Fruit fly (Drosophila melanogaster) whole organism, embryonic: ENCODE measurements around the gene aralar1.

Source experiments
- Adf1 ChIP-seq: fragments of 200-800 bp; sonication (Bioruptor generic); IDR thresholded peaks from 2 replicates; pipeline ENCODE4 v1.3.6; 2022; ENCODE audit warnings: missing biosample characterization, missing genetic modification characterization
- Awh ChIP-seq: fragments of 200-800 bp; sonication (Bioruptor generic); IDR thresholded peaks from 2 replicates; pipeline ENCODE4, ENCODE4 v1.3.6; 2022; ENCODE audit warnings: missing biosample characterization, missing genetic modification characterization
- C15 ChIP-seq: fragments of 200-800 bp; sonication (Bioruptor generic); IDR thresholded peaks from 3 replicates; pipeline ENCODE4 v1.3.6; 2022; ENCODE audit warnings: missing biosample characterization, missing genetic modification characterization
- CG10267 ChIP-seq: fragments of 200-800 bp; sonication (Bioruptor generic); optimal IDR thresholded peaks from 2 replicates; lab custom pipeline; 2018; ENCODE audit warnings: missing biosample characterization, mild to moderate bottlenecking, missing genetic modification characterization, moderate library complexity
- CG10321 ChIP-seq: fragments of 200-800 bp; sonication (Bioruptor generic); IDR thresholded peaks from 2 replicates; pipeline ENCODE4 v1.3.6; 2022; ENCODE audit warnings: missing biosample characterization, missing genetic modification characterization
- CG1529 ChIP-seq: fragments of 200-800 bp; sonication (Bioruptor generic); optimal IDR thresholded peaks from 3 replicates; lab custom pipeline; 2018; ENCODE audit warnings: missing biosample characterization, missing genetic modification characterization
- CG17568 ChIP-seq: fragments of 200-800 bp; sonication (Bioruptor generic); optimal IDR thresholded peaks from 2 replicates; lab custom pipeline; 2018; ENCODE audit warnings: missing biosample characterization, mild to moderate bottlenecking, missing genetic modification characterization, moderate library complexity
- CG2202 ChIP-seq: fragments of 200-800 bp; sonication (Bioruptor generic); optimal IDR thresholded peaks from 2 replicates; lab custom pipeline; 2018; ENCODE audit warnings: missing biosample characterization, mild to moderate bottlenecking, missing genetic modification characterization
- CG31365 ChIP-seq: fragments of 200-800 bp; sonication (Bioruptor generic); optimal IDR thresholded peaks from 2 replicates; lab custom pipeline; 2018; ENCODE audit warnings: missing biosample characterization, mild to moderate bottlenecking, missing genetic modification characterization
- CG3847 ChIP-seq: fragments of 200-800 bp; sonication (Bioruptor generic); IDR thresholded peaks from 2 replicates; pipeline ENCODE4 v1.3.6; 2022; ENCODE audit warnings: missing biosample characterization, missing genetic modification characterization
- CG7271 ChIP-seq: fragments of 200-800 bp; sonication (Bioruptor generic); optimal IDR thresholded peaks from 2 replicates; lab custom pipeline; 2018; ENCODE audit warnings: missing biosample characterization, mild to moderate bottlenecking, missing genetic modification characterization, moderate library complexity
- CG7963 ChIP-seq: fragments of 200-800 bp; sonication (Bioruptor generic); IDR thresholded peaks from 3 replicates; pipeline ENCODE4 v1.3.6; 2022; ENCODE audit warnings: missing biosample characterization, missing genetic modification characterization; ENCODE audit not compliant: partially characterized antibody
- CG8388 ChIP-seq: fragments of 200-800 bp; sonication (Bioruptor generic); optimal IDR thresholded peaks from 2 replicates; lab custom pipeline; 2019; ENCODE audit warnings: missing biosample characterization, mild to moderate bottlenecking, missing genetic modification characterization, moderate library complexity
- CG9437 ChIP-seq: fragments of 200-800 bp; sonication (Bioruptor generic); optimal IDR thresholded peaks from 2 replicates; lab custom pipeline; 2018; ENCODE audit warnings: missing biosample characterization, mild to moderate bottlenecking, missing genetic modification characterization
- CG9817 ChIP-seq: fragments of 200-800 bp; sonication (Bioruptor generic); optimal IDR thresholded peaks from 2 replicates; lab custom pipeline; 2018; ENCODE audit warnings: missing biosample characterization, mild to moderate bottlenecking, missing genetic modification characterization, moderate library complexity
- D19B ChIP-seq: fragments of 200-800 bp; sonication (Bioruptor generic); optimal IDR thresholded peaks from 2 replicates; lab custom pipeline; 2017; ENCODE audit warnings: missing biosample characterization, mild to moderate bottlenecking, missing genetic modification characterization
- Dbx ChIP-seq: fragments of 200-800 bp; sonication (Bioruptor generic); IDR thresholded peaks from 3 replicates; pipeline ENCODE4 v1.3.6; 2022; ENCODE audit warnings: missing biosample characterization, missing genetic modification characterization
- Dll ChIP-seq: fragments of 200-800 bp; sonication (Bioruptor generic); IDR thresholded peaks from 4 replicates; pipeline ENCODE4 v1.3.6; 2022; ENCODE audit warnings: missing biosample characterization, missing genetic modification characterization; ENCODE audit not compliant: partially characterized antibody
- H2.0 ChIP-seq: fragments of 200-800 bp; sonication (Bioruptor generic); IDR thresholded peaks from 2 replicates; pipeline ENCODE4 v1.3.6; 2022; ENCODE audit warnings: missing biosample characterization, missing genetic modification characterization
- HHEX ChIP-seq: fragments of 200-800 bp; sonication (Bioruptor generic); optimal IDR thresholded peaks from 3 replicates; lab custom pipeline; 2017; ENCODE audit warnings: missing biosample characterization, mild to moderate bottlenecking, missing genetic modification characterization, missing genetic modification reagents
- Hmr ChIP-seq: fragments of 200-800 bp; sonication (Bioruptor generic); optimal IDR thresholded peaks from 3 replicates; lab custom pipeline; 2017; ENCODE audit warnings: mild to moderate bottlenecking, missing biosample characterization, missing genetic modification reagents, missing genetic modification characterization
- Hsf ChIP-seq: fragments of 200-800 bp; sonication (Bioruptor generic); optimal IDR thresholded peaks from 3 replicates; lab custom pipeline; 2016; ENCODE audit warnings: missing biosample characterization, missing genetic modification characterization
- Jarid2 ChIP-seq: fragments of 200-800 bp; sonication (Bioruptor generic); optimal IDR thresholded peaks from 3 replicates; lab custom pipeline; 2017; ENCODE audit warnings: mild to moderate bottlenecking, missing biosample characterization, missing genetic modification reagents, missing genetic modification characterization
- Lhr ChIP-seq: fragments of 200-800 bp; sonication (Bioruptor generic); optimal IDR thresholded peaks from 3 replicates; lab custom pipeline; 2017; ENCODE audit warnings: mild to moderate bottlenecking, missing biosample characterization, missing genetic modification reagents, missing genetic modification characterization
- Lpt ChIP-seq: fragments of >200 bp; optimal IDR thresholded peaks from 2 replicates; lab custom pipeline; 2018; ENCODE audit warnings: missing biosample characterization, missing genetic modification characterization
- Pdp1 ChIP-seq, 2 experiments: fragments of 200-800 bp; sonication (Bioruptor generic); optimal IDR thresholded peaks; 3 replicates each; lab custom pipeline; 2016; ENCODE audit warnings: missing biosample characterization in 2 of 2, missing genetic modification characterization in 2 of 2, mild to moderate bottlenecking in 1 of 2, moderate library complexity in 1 of 2
- Usf ChIP-seq: fragments of 200-800 bp; sonication (Bioruptor generic); optimal IDR thresholded peaks from 2 replicates; lab custom pipeline; 2017; ENCODE audit warnings: missing genotype, missing biosample characterization, missing genetic modification characterization
- abd-A ChIP-seq: fragments of 200-800 bp; sonication (Bioruptor generic); optimal IDR thresholded peaks from 3 replicates; lab custom pipeline; 2019; ENCODE audit warnings: missing biosample characterization, mild to moderate bottlenecking, missing genetic modification characterization, moderate library complexity
- aop ChIP-seq: fragments of 200-800 bp; sonication (Bioruptor generic); IDR thresholded peaks from 2 replicates; pipeline ENCODE4 v1.3.6; 2022; ENCODE audit warnings: missing biosample characterization, missing genetic modification characterization
- ap ChIP-seq: fragments of 200-800 bp; sonication (Bioruptor generic); IDR thresholded peaks from 2 replicates; pipeline ENCODE4 v1.3.6; 2022; ENCODE audit warnings: missing biosample characterization, missing genetic modification characterization
- bab2 ChIP-seq: fragments of 200-800 bp; sonication (Bioruptor generic); optimal IDR thresholded peaks from 2 replicates; lab custom pipeline; 2016; ENCODE audit warnings: missing biosample characterization, missing genetic modification characterization
- bowl ChIP-seq: fragments of 200-800 bp; sonication (Bioruptor generic); IDR thresholded peaks from 2 replicates; pipeline ENCODE4 v1.3.6; 2022; ENCODE audit warnings: missing biosample characterization, missing genetic modification characterization
- chm ChIP-seq: fragments of 200-800 bp; sonication (Bioruptor generic); IDR thresholded peaks from 2 replicates; pipeline ENCODE4 v1.3.6; 2022; ENCODE audit warnings: missing biosample characterization, missing genetic modification characterization
- dati ChIP-seq: fragments of 200-800 bp; sonication (Bioruptor generic); IDR thresholded peaks from 2 replicates; pipeline ENCODE4 v1.3.6; 2022; ENCODE audit warnings: missing biosample characterization, missing genetic modification characterization
- dimm ChIP-seq: fragments of 200-800 bp; sonication (Bioruptor generic); IDR thresholded peaks from 2 replicates; pipeline ENCODE4 v1.3.6; 2022; ENCODE audit warnings: missing biosample characterization, missing genetic modification characterization
- gce ChIP-seq: fragments of 200-800 bp; sonication (Bioruptor generic); IDR thresholded peaks from 3 replicates; pipeline ENCODE4 v1.3.6; 2022; ENCODE audit warnings: missing biosample characterization, missing genetic modification characterization
- hb ChIP-seq: fragments of 200-800 bp; sonication (Bioruptor generic); IDR thresholded peaks from 3 replicates; pipeline ENCODE4 v1.3.6; 2022; ENCODE audit warnings: missing biosample characterization, missing genetic modification characterization; ENCODE audit not compliant: partially characterized antibody
- hbn ChIP-seq: fragments of 200-800 bp; sonication (Bioruptor generic); IDR thresholded peaks from 2 replicates; pipeline ENCODE4 v1.3.6; 2022; ENCODE audit warnings: missing biosample characterization, missing genetic modification characterization; ENCODE audit not compliant: partially characterized antibody
- jing ChIP-seq: fragments of 200-800 bp; sonication (Bioruptor generic); optimal IDR thresholded peaks from 2 replicates; lab custom pipeline; 2018; ENCODE audit warnings: missing biosample characterization, mild to moderate bottlenecking, missing genetic modification characterization
- mirr ChIP-seq: fragments of 200-800 bp; sonication (Bioruptor generic); optimal IDR thresholded peaks from 3 replicates; lab custom pipeline; 2018; ENCODE audit warnings: missing biosample characterization, mild to moderate bottlenecking, missing genetic modification characterization
- salm ChIP-seq: fragments of 200-800 bp; sonication (Bioruptor generic); optimal IDR thresholded peaks from 2 replicates; lab custom pipeline; 2018; ENCODE audit warnings: missing biosample characterization, mild to moderate bottlenecking, missing genetic modification characterization
- scrt ChIP-seq: fragments of 200-800 bp; sonication (Bioruptor generic); optimal IDR thresholded peaks from 2 replicates; lab custom pipeline; 2018; ENCODE audit warnings: missing biosample characterization, mild to moderate bottlenecking, missing genetic modification characterization, moderate library complexity
- sisA ChIP-seq: fragments of 200-800 bp; sonication (Bioruptor generic); IDR thresholded peaks from 2 replicates; pipeline ENCODE4 v1.3.6; 2022; ENCODE audit warnings: missing biosample characterization, missing genetic modification characterization
- so ChIP-seq: fragments of 200-800 bp; sonication (Bioruptor generic); IDR thresholded peaks from 3 replicates; pipeline ENCODE4 v1.3.6; 2022; ENCODE audit warnings: missing biosample characterization, missing genetic modification characterization
- tgo ChIP-seq: fragments of 200-800 bp; sonication (Bioruptor generic); IDR thresholded peaks from 3 replicates; pipeline ENCODE4 v1.3.6; 2022; ENCODE audit warnings: missing biosample characterization, missing genetic modification characterization
- tup ChIP-seq: fragments of 200-800 bp; sonication (Bioruptor generic); optimal IDR thresholded peaks from 2 replicates; lab custom pipeline; 2016; ENCODE audit warnings: missing biosample characterization, mild to moderate bottlenecking, missing genetic modification characterization, moderate library complexity
- unpg ChIP-seq: fragments of 200-800 bp; sonication (Bioruptor generic); optimal IDR thresholded peaks from 3 replicates; lab custom pipeline; 2018; ENCODE audit warnings: missing biosample characterization, mild to moderate bottlenecking, missing genetic modification characterization, moderate library complexity
- usp ChIP-seq: fragments of >200 bp; optimal IDR thresholded peaks from 2 replicates; lab custom pipeline; 2017; ENCODE audit warnings: missing biosample characterization, missing genetic modification characterization
- wdn ChIP-seq: fragments of 200-800 bp; sonication (Bioruptor generic); IDR thresholded peaks from 2 replicates; pipeline ENCODE4 v1.3.6; 2022; ENCODE audit warnings: missing biosample characterization, missing genetic modification characterization
- wek ChIP-seq: fragments of 200-800 bp; sonication (Bioruptor generic); optimal IDR thresholded peaks from 3 replicates; lab custom pipeline; 2018; ENCODE audit warnings: missing biosample characterization, mild to moderate bottlenecking, missing genetic modification characterization, moderate library complexity
- zen2 ChIP-seq: fragments of 200-800 bp; sonication (Bioruptor generic); IDR thresholded peaks from 3 replicates; pipeline ENCODE4 v1.3.6; 2022; ENCODE audit warnings: missing biosample characterization, missing genetic modification characterization; ENCODE audit not compliant: partially characterized antibody

Gene aralar1

dm6 chr3R:30413795-30414194 is 41.9 kb downstream of the aralar1 start (continued):
- TF ChIP-seq Lhr (GFP tag; lab: Kevin White, UChicago) (no peak), ap (GFP tag; lab: Robert Waterston, UW) (peak; percentile 63), mirr (GFP tag; lab: Kevin White, UChicago) (no peak), CG9817 (tag; lab: Kevin White, UChicago) (no peak), gce (peak; percentile 76; the same call in 2 of the 3 replicates), scrt (GFP tag; lab: Kevin White, UChicago) (peak; percentile 20), usp (GFP tag; lab: Kevin White, UChicago) (no peak), Dbx (GFP tag; lab: Robert Waterston, UW) (no peak), CG7271 (no peak), dati (GFP tag; lab: Robert Waterston, UW) (no peak), CG9437 (GFP tag; lab: Kevin White, UChicago) (no peak), hb (no peak), tgo (GFP tag; lab: Robert Waterston, UW) (peak; percentile 33; the same call in 1 of the 3 replicates), Usf (no peak), Awh (GFP tag; lab: Robert Waterston, UW) (peak; percentile 74), Hsf (peak; percentile 62), wdn (GFP tag; lab: Robert Waterston, UW) (no peak), so (GFP tag; lab: Robert Waterston, UW) (peak; percentile 56; the same call in 1 of the 3 replicates), chm (0 out of 2 replicates have a peak, but pooled peaks have one; percentile 32), Dll (GFP tag; lab: Robert Waterston, UW) (no peak), hbn (GFP tag; lab: Robert Waterston, UW) (no peak), tup (no peak), Hmr (GFP tag; lab: Kevin White, UChicago) (peak; percentile 28), CG7963 (GFP tag; lab: Robert Waterston, UW) (no peak), abd-A (tag; lab: Kevin White, UChicago) (no peak), CG1529 (no peak), C15 (no peak), wek (GFP tag; lab: Kevin White, UChicago) (no peak), sisA (GFP tag; lab: Robert Waterston, UW) (peak; percentile 38), Lpt (GFP tag; lab: Kevin White, UChicago) (no peak), bowl (GFP tag; lab: Robert Waterston, UW) (no peak; the same call in 1 of the 2 replicates), bab2 (peak; percentile 59), CG10267 (tag; lab: Kevin White, UChicago) (peak; percentile 46), CG10321 (no peak), CG31365 (no peak), D19B (no peak), CG2202 (tag; lab: Kevin White, UChicago) (peak; percentile 31), Pdp1 (GFP tag; optimal IDR thresholded peaks at IDR 0.05; lab: Kevin White, UChicago) (peak in 1 of 2 experiments; percentile 61), Adf1 (no peak), CG3847 (GFP tag; lab: Robert Waterston, UW) (no peak), HHEX (GFP tag; lab: Kevin White, UChicago) (peak; percentile 28), salm (tag; lab: Kevin White, UChicago) (no peak), dimm (GFP tag; lab: Robert Waterston, UW) (no peak), Jarid2 (GFP tag; lab: Kevin White, UChicago) (no peak), CG8388 (GFP tag; lab: Kevin White, UChicago) (peak; percentile 56), zen2 (GFP tag; lab: Robert Waterston, UW) (no peak), CG17568 (GFP tag; lab: Kevin White, UChicago) (no peak), jing (GFP tag; lab: Kevin White, UChicago) (peak; percentile 13), H2.0 (GFP tag; lab: Robert Waterston, UW) (0 out of 2 replicates have a peak, but pooled peaks have one; percentile 38), unpg (GFP tag; lab: Kevin White, UChicago) (peak; percentile 72), aop (GFP tag; lab: Robert Waterston, UW) (no peak)
